Fruit fly (Drosophila melanogaster) Kc167 (cell line): ENCODE data around the gene Ugt37C2.

Experiments
- Myc ChIP-seq: fragments of >200 bp; optimal IDR thresholded peaks from 2 replicates; lab custom pipeline; 2017; ENCODE audit warnings: missing external identifiers
- Sin3A ChIP-seq: fragments of >200 bp; optimal IDR thresholded peaks from 2 replicates; lab custom pipeline; 2018; ENCODE audit warnings: missing external identifiers
- h ChIP-seq: fragments of >200 bp; optimal IDR thresholded peaks from 3 replicates; lab custom pipeline; 2018; ENCODE audit warnings: missing external identifiers
- insv ChIP-seq: fragments of >200 bp; optimal IDR thresholded peaks from 3 replicates; lab custom pipeline; 2018; ENCODE audit warnings: missing external identifiers
- psq ChIP-seq: fragments of >200 bp; optimal IDR thresholded peaks from 2 replicates; lab custom pipeline; 2017; ENCODE audit warnings: missing external identifiers
- ttk ChIP-seq: sonication (Bioruptor generic); optimal IDR thresholded peaks from 2 replicates; lab custom pipeline; 2017; ENCODE audit warnings: missing external identifiers

DNA sequence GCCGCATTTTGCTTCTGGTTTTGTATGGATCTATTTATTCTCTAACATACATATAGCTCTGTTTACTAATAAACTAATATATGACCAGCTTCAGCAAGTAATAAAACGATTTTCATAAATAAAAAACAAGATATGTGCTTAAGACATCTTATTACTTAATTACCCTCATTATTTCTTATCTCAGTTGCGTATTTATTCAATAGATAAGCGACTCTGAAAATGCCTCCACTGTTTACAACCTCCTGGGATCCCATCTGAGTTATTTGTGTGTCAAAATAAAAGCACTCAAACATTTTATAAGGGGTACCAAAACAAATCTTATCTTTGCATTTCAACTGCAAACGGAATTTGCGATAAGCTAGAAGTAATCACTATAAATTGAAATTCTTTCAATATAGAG is 25.7 kb downstream of the Ugt37C2 start:
- TF ChIP-seq psq (lab: Kevin White, UChicago) (no peak), h (lab: Kevin White, UChicago) (no peak), Myc (lab: Kevin White, UChicago) (no peak), ttk (lab: Kevin White, UChicago) (no peak), insv (lab: Kevin White, UChicago) (no peak), Sin3A (no peak)
